Worm (Caenorhabditis elegans): Measurements from ENCODE around the gene F26G1.1.

The F26G1.1 gene

ce11 chrII:4797071-4797470 lies 5.7 kb downstream of the F26G1.1 start, which contains the start of gene C33F10.14:
Gene C33F10.14, plus strand, starts transcription at chrII:4797371.
- TF ChIP-seq lin-13 (tag; optimal IDR thresholded peaks at IDR 0.05) (no peak), sem-2 (GFP tag; optimal IDR thresholded peaks at IDR 0.05) (no peak), elt-1 (tag; optimal IDR thresholded peaks at IDR 0.05; ENCODE audit: borderline replicate concordance, insufficient read depth) (no peak), zip-8 (tag; optimal IDR thresholded peaks at IDR 0.05) (no peak), unc-120 (tag; optimal IDR thresholded peaks at IDR 0.05; ENCODE audit: poor library complexity, severe bottlenecking) (no peak), unc-62 (GFP tag; optimal IDR thresholded peaks at IDR 0.05) (no peak), tbx-8 (GFP tag; optimal IDR thresholded peaks at IDR 0.05) (no peak), mls-2 (tag; optimal IDR thresholded peaks at IDR 0.05) (no peak), blmp-1 (tag; optimal IDR thresholded peaks at IDR 0.05) (no peak), bed-3 (GFP tag; optimal IDR thresholded peaks at IDR 0.05) (no peak), ceh-43 (GFP tag; optimal IDR thresholded peaks at IDR 0.05) (no peak)

ce11 chrII:4800524-4800923 lies 9.1 kb downstream of the F26G1.1 start:
- TF ChIP-seq mab-5 (tag; optimal IDR thresholded peaks at IDR 0.05) (no peak), ceh-43 (GFP tag; optimal IDR thresholded peaks at IDR 0.05) (no peak), blmp-1 (tag; optimal IDR thresholded peaks at IDR 0.05) (no peak), hlh-1 (tag; optimal IDR thresholded peaks at IDR 0.05) (no peak), nhr-2 (tag; optimal IDR thresholded peaks at IDR 0.05) (no peak), elt-1 (tag; optimal IDR thresholded peaks at IDR 0.05; ENCODE audit: borderline replicate concordance, insufficient read depth) (no peak), ces-1 (GFP tag; optimal IDR thresholded peaks at IDR 0.05) (no peak), ceh-83 (GFP tag; optimal IDR thresholded peaks at IDR 0.05) (no peak), sptf-1 (tag; optimal IDR thresholded peaks at IDR 0.05) (no peak)

ce11 chrII:4802917-4803316 lies 11.5 kb downstream of the F26G1.1 start:
- TF ChIP-seq ceh-83 (GFP tag; optimal IDR thresholded peaks at IDR 0.05) (no peak), blmp-1 (tag; optimal IDR thresholded peaks at IDR 0.05) (no peak), ceh-39 (tag; optimal IDR thresholded peaks at IDR 0.05) (no peak), unc-120 (tag; optimal IDR thresholded peaks at IDR 0.05; ENCODE audit: poor library complexity, severe bottlenecking) (no peak), M03D4.4 (tag; optimal IDR thresholded peaks at IDR 0.05) (no peak), ham-2 (GFP tag; optimal IDR thresholded peaks at IDR 0.05) (no peak), nhr-28 (tag; optimal IDR thresholded peaks at IDR 0.05) (no peak), zip-8 (tag; optimal IDR thresholded peaks at IDR 0.05) (no peak), drap-1 (GFP tag; optimal IDR thresholded peaks at IDR 0.05) (no peak), mep-1 (tag; optimal IDR thresholded peaks at IDR 0.05) (no peak), lin-32 (GFP tag; optimal IDR thresholded peaks at IDR 0.05) (no peak), mab-5 (tag; optimal IDR thresholded peaks at IDR 0.05) (no peak), pha-4 (tag; optimal IDR thresholded peaks at IDR 0.05) (no peak), nhr-237 (tag; optimal IDR thresholded peaks at IDR 0.05) (no peak), sem-2 (GFP tag; optimal IDR thresholded peaks at IDR 0.05) (no peak), mls-2 (tag; optimal IDR thresholded peaks at IDR 0.05) (no peak), flh-1 (GFP tag; optimal IDR thresholded peaks at IDR 0.05) (no peak), sptf-1 (tag; optimal IDR thresholded peaks at IDR 0.05) (no peak), bed-3 (GFP tag; optimal IDR thresholded peaks at IDR 0.05) (no peak), unc-62 (GFP tag; optimal IDR thresholded peaks at IDR 0.05) (no peak)

- TF ChIP-seq hlh-1 (tag; optimal IDR thresholded peaks at IDR 0.05): peak; percentile 66
- no peak for TF ChIP-seq ceh-83 (GFP tag; optimal IDR thresholded peaks at IDR 0.05)
- TF ChIP-seq unc-62 (GFP tag; optimal IDR thresholded peaks at IDR 0.05): peak; percentile 81
- peak; percentile 78 for TF ChIP-seq unc-120 (tag; optimal IDR thresholded peaks at IDR 0.05; ENCODE audit: poor library complexity, severe bottlenecking)
Observed at ce11 chrII:4805799-4806198, 14.4 kb downstream of the F26G1.1 start.

ce11 chrII:4806261-4806660 lies 14.8 kb downstream of the F26G1.1 start:
- TF ChIP-seq blmp-1 (tag; optimal IDR thresholded peaks at IDR 0.05) (no peak), ces-1 (GFP tag; optimal IDR thresholded peaks at IDR 0.05) (peak; percentile 12), hlh-1 (tag; optimal IDR thresholded peaks at IDR 0.05) (no peak), ceh-39 (tag; optimal IDR thresholded peaks at IDR 0.05) (no peak)

- TF ChIP-seq hlh-1 (tag; optimal IDR thresholded peaks at IDR 0.05) (peak; percentile 27), lin-32 (GFP tag; optimal IDR thresholded peaks at IDR 0.05) (no peak)
Observed at ce11 chrII:4806726-4807125, 15.3 kb downstream of the F26G1.1 start.
